Fruit fly (Drosophila melanogaster) whole organism, larva: ENCODE measurements around the gene Mlc1.
A peak's percentile ranks its signal among the peaks of the same experiment; 100 is the strongest.

Experiments
- noc ChIP-seq: fragments of 200-800 bp; sonication (Bioruptor generic); optimal IDR thresholded peaks from 3 replicates; lab custom pipeline; 2019; ENCODE audit warnings: missing biosample characterization, mild to moderate bottlenecking, missing genetic modification characterization, moderate library complexity

The Mlc1 gene

DNA sequence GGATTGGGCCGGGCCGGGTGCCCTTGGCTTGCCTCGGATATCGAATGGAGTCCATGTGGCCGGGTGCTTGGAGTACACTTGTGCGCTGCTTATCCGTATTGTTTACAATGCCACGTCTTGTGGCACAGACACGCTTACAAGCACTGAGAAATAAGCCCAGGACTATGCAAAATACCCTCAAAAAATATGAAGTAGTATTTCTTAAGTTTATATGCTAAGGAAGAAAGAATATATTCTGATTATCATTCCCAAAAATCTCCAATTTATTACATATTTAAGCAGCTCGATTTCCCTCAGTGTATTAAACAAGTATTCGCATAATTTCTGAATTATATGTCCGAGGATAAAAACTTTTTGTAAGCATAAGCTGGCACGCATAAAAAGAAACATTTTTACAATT, 38.1 kb downstream of the Mlc1 start:
- TF ChIP-seq noc (tag; lab: Kevin White, UChicago) = no peak

DNA sequence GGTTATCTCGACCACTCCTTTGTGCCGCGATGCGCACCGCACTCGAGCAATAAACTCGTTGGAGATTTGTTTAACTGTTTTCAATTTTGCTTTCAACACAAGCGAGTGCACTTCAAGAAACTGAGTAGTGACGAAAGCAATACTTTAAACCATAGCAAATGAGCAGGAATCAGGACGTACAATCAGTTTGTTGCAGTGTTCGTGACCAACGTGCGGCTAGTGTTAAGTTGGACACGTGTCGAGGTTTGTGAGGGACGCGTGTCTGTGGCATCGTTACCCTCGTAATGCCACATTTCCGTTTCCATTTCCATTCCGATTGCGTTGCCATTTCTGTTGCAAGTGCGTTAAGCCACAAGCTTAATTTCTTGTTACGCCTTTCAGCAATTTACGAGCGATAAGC, 43.5 kb downstream of the Mlc1 start:
- no peak for TF ChIP-seq noc (tag; lab: Kevin White, UChicago)

DNA sequence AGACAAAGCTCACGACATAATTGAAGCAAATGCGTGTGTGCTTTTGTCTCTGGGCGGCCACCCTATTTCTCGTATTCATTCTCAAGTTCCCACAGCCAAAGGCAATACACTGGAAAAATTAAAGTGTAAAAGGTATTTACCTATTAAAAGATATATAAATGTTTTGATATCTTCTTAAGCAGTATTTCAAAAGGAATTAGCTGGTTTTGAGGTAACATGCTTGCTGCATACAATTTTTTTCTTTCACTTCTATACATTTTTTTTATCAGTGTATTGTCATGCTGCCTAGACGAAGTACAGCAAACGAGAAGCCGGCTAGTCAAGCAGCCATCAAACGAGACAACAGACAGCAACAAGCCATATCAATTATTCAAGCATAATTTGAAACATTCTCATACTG, 46.2 kb downstream of the Mlc1 start:
- no peak for TF ChIP-seq noc (tag; lab: Kevin White, UChicago)

DNA sequence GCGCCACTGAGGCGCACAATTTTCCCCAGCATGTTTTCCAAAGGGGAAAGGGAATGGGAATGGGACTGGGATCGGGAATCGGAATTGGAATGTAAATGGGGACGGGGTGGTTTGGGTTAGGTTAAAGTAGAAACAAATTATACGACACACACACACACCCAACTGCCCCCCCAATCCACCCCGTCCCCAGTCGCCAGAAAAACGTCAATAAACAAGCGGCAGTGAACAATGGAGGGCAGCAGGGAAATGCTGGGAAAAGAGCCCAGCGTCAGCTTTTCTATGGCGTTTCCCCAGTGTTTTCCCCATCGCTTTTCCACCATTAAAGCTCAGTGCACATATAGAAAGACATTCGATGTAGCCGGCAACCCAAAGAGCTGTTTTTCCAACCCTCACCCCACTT, 49.4 kb downstream of the Mlc1 start:
- TF ChIP-seq noc (tag; lab: Kevin White, UChicago) = no peak

DNA sequence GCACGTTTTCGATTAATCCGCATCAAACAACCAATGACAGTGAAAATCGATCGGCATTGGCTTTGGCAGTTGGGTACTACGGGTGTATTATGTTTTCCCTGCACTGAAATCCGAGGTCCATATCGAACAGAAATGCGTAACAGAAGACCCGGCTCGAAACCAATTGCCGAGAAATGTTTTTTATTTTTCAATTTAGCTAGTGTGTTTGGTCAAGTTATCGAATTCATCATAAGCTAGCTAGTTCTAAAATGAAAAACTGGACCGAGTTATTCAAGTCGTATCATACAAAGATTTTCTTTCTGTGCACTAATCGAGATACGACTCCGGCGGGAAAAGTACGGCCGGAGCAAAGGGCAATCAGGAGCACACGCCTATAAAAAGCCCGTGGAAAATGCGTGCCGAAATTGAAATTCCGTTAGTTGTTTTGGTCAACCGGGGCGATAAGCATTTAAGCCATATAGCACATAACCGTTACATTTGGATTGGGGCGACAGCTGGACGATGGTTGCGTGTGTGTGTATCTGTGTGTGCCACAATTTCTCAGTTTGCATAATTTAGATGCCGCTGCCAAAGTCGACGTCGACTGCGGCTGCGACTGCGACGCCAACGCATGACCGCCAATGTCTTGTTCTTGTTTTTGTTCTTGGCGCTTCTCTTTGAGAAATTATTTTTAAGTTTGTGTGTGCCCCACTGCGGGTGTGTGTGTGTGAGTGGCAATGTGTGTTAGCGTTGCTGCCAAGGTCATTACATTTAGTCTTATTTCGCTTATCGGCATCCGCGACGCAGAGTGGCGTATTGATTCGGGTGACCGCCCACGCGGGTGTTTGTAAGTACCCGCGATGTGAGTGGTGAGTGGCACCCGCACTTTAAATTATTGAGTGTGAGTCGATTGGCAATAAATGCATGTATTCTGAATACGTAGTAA, 50.6 kb downstream of the Mlc1 start:
- no peak for TF ChIP-seq noc (tag; lab: Kevin White, UChicago)

DNA sequence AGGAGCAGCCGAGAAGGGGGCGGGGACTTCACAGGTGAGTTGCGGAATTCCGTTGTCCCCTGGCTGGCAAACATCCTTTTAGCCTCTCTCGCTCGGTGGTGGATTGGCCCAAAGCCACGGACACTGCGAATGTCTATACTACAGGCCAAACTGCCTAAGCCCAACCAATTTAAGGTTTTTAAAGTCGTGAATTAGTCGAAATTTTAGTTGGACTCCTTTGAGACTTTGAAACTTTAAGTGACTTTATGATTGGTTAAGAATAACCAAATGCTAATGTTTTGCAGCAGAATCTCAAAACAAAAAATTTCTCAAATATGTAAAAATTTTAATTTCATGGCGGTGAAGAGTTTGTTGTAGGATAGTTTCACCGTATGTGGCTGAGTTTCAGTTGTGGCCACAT, 51.4 kb downstream of the Mlc1 start:
- TF ChIP-seq noc (tag; lab: Kevin White, UChicago) = no peak

DNA sequence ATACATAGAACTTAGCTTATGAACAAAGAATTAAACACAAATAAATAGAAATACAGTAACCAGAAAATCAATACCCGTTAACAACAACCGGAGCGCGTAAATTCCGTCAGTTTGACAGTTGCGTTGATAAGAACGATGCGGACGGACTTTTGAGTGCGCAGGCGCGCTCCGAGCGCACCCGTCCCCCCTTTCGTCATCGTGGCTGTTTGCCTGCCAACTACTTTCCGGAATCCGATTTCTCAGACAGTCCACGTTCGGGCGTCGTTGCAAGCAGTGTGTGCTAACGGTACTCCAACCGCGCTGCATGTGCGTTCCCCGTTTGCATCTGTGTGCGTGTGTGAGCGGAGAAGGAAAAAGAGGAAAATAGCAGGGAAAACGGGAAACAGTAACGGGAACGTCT, 52.0 kb downstream of the Mlc1 start:
- TF ChIP-seq noc (tag; lab: Kevin White, UChicago) = no peak

DNA sequence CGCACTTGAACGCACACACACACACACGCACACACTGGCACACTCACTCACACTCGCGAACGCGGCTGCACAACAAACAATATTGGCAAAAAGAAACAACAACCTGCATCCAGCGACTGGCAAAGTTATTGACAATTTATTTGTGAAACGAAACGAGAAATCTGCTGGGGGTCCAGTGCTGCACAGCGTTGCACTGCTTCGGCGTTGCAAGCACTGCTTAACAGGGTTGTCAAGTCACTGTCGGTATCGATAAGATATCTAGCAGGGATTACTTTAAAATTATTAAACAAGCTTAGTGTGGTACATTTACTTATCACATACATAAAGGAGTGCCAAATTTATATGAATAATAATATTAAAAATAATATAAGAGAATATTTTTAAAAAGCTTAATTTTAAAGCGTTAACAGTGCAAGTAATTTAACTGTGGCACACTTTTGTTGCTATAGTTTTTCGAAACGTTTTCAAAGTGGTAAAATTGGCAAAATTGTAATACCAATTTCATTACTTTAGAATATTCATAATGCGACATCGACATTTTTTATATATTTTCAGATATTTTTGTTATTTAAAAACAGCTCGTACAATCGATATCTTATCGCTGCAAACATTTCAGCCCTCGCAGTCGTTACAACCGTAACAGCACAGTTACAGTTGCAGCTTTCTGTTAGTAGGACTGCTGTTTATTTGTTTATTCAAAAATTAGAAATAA, 52.6 kb downstream of the Mlc1 start, which contains the start of the genes dsd and Tusp:
Gene dsd, minus strand, starts transcription at position 179 of the 712 bp plus-strand sequence.
Gene Tusp, plus strand, starts transcription at position 662 of the 712 bp plus-strand sequence.
- peak; percentile 63 for TF ChIP-seq noc (tag; lab: Kevin White, UChicago)
